Fruit fly (Drosophila melanogaster) whole organism, embryonic: ENCODE data around the gene Mondo.

Source experiments
- Atf6 ChIP-seq: fragments of 200-800 bp; sonication (Bioruptor generic); IDR thresholded peaks from 2 replicates; pipeline ENCODE4 v1.3.6; 2022; ENCODE audit warnings: missing biosample characterization, missing genetic modification characterization
- Bgb ChIP-seq: fragments of 200-800 bp; sonication (Bioruptor generic); IDR thresholded peaks from 2 replicates; pipeline ENCODE4 v1.3.6; 2022; ENCODE audit warnings: missing biosample characterization, missing genetic modification characterization; ENCODE audit not compliant: partially characterized antibody
- CG10654 ChIP-seq: fragments of 200-800 bp; sonication (Bioruptor generic); optimal IDR thresholded peaks from 2 replicates; lab custom pipeline; 2016; ENCODE audit warnings: missing biosample characterization, missing genetic modification characterization
- CG10979 ChIP-seq: fragments of 200-800 bp; sonication (Bioruptor generic); optimal IDR thresholded peaks from 2 replicates; lab custom pipeline; 2018; ENCODE audit warnings: missing biosample characterization, mild to moderate bottlenecking, missing genetic modification characterization, moderate library complexity
- CG11696 ChIP-seq: fragments of 200-800 bp; sonication (Bioruptor generic); IDR thresholded peaks from 2 replicates; pipeline ENCODE4 v1.3.6; 2022; ENCODE audit warnings: missing biosample characterization, missing genetic modification characterization
- CG1529 ChIP-seq: fragments of 200-800 bp; sonication (Bioruptor generic); optimal IDR thresholded peaks from 3 replicates; lab custom pipeline; 2018; ENCODE audit warnings: missing biosample characterization, missing genetic modification characterization
- CG15514 ChIP-seq: fragments of 200-800 bp; sonication (Bioruptor generic); optimal IDR thresholded peaks from 3 replicates; lab custom pipeline; 2017; ENCODE audit warnings: missing biosample characterization, missing genetic modification characterization, mild to moderate bottlenecking, moderate library complexity, missing genetic modification reagents
- CG15696 ChIP-seq: fragments of 200-800 bp; sonication (Bioruptor generic); optimal IDR thresholded peaks from 2 replicates; lab custom pipeline; 2019; ENCODE audit warnings: missing biosample characterization, mild to moderate bottlenecking, missing genetic modification characterization, moderate library complexity
- CG1602 ChIP-seq: fragments of 200-800 bp; sonication (Bioruptor generic); optimal IDR thresholded peaks from 3 replicates; lab custom pipeline; 2016; ENCODE audit warnings: missing biosample characterization, missing genetic modification characterization
- CG16779 ChIP-seq: fragments of 200-800 bp; sonication (Bioruptor generic); IDR thresholded peaks from 2 replicates; pipeline ENCODE4 v1.3.6; 2022; ENCODE audit warnings: missing biosample characterization, missing genetic modification characterization
- CG16863 ChIP-seq: fragments of 200-800 bp; sonication (Bioruptor generic); optimal IDR thresholded peaks from 3 replicates; lab custom pipeline; 2016; ENCODE audit warnings: missing biosample characterization, missing genetic modification characterization
- CG1832 ChIP-seq: fragments of 200-800 bp; sonication (Bioruptor generic); optimal IDR thresholded peaks from 2 replicates; lab custom pipeline; 2017; ENCODE audit warnings: missing biosample characterization, mild to moderate bottlenecking, missing genetic modification characterization, inconsistent platforms
- CG18764 ChIP-seq: fragments of 200-800 bp; sonication (Bioruptor generic); optimal IDR thresholded peaks from 3 replicates; lab custom pipeline; 2016; ENCODE audit warnings: missing biosample characterization, missing genetic modification characterization
- CG2129 ChIP-seq: fragments of 200-800 bp; sonication (Bioruptor generic); IDR thresholded peaks from 2 replicates; pipeline ENCODE4 v1.3.6; 2022; ENCODE audit warnings: missing biosample characterization, missing genetic modification characterization; ENCODE audit not compliant: partially characterized antibody
- CG2199 ChIP-seq: fragments of 200-800 bp; sonication (Bioruptor generic); IDR thresholded peaks from 3 replicates; pipeline ENCODE4 v1.3.6; 2022; ENCODE audit warnings: missing biosample characterization, missing genetic modification characterization
- CG30020 ChIP-seq: fragments of 200-800 bp; optimal IDR thresholded peaks from 2 replicates; lab custom pipeline; 2019; ENCODE audit warnings: missing biosample characterization, mild to moderate bottlenecking, missing genetic modification characterization, moderate library complexity
- CG4328 ChIP-seq: fragments of 200-800 bp; sonication (Bioruptor generic); optimal IDR thresholded peaks from 3 replicates; lab custom pipeline; 2017; ENCODE audit warnings: missing biosample characterization, missing genetic modification reagents, missing genetic modification characterization
- CG8765 ChIP-seq: fragments of 200-800 bp; sonication (Bioruptor generic); IDR thresholded peaks from 2 replicates; pipeline ENCODE4 v1.3.6; 2022; ENCODE audit warnings: missing biosample characterization, missing genetic modification characterization
- CkIIα-i1 ChIP-seq: fragments of 200-800 bp; sonication (Bioruptor generic); IDR thresholded peaks from 2 replicates; pipeline ENCODE4 v1.3.6; 2022; ENCODE audit warnings: missing biosample characterization, missing genetic modification characterization
- Dek ChIP-seq: fragments of 200-800 bp; sonication (Bioruptor generic); optimal IDR thresholded peaks from 3 replicates; lab custom pipeline; 2019; ENCODE audit warnings: missing biosample characterization, mild to moderate bottlenecking, missing genetic modification characterization, moderate library complexity
- Dll ChIP-seq: fragments of 200-800 bp; sonication (Bioruptor generic); IDR thresholded peaks from 4 replicates; pipeline ENCODE4 v1.3.6; 2022; ENCODE audit warnings: missing biosample characterization, missing genetic modification characterization; ENCODE audit not compliant: partially characterized antibody
- GATAe ChIP-seq: fragments of 200-800 bp; sonication (Bioruptor generic); conservative IDR thresholded peaks from 2 replicates; pipeline ENCODE4 v1.3.6; 2022; ENCODE audit warnings: missing biosample characterization, missing genetic modification characterization
- Hr78 ChIP-seq, 2 experiments: fragments of 200-800 bp in 1 of 2; fragments of >200 bp in 1 of 2; sonication (Bioruptor generic) in 1 of 2; optimal IDR thresholded peaks; 2 replicates each; lab custom pipeline; 2017 to 2019; ENCODE audit warnings: missing biosample characterization in 2 of 2, missing genetic modification characterization in 2 of 2, mild to moderate bottlenecking in 1 of 2, moderate library complexity in 1 of 2
- NFAT ChIP-seq: fragments of 200-800 bp; sonication (Bioruptor generic); IDR thresholded peaks from 2 replicates; pipeline ENCODE4 v1.3.6; 2022; ENCODE audit warnings: missing biosample characterization, missing genetic modification characterization
- Nf-YA ChIP-seq: fragments of 200-800 bp; sonication (Bioruptor generic); IDR thresholded peaks from 2 replicates; pipeline ENCODE4 v1.3.6; 2022; ENCODE audit warnings: missing biosample characterization, missing genetic modification characterization
- Pdp1 ChIP-seq, 2 experiments: fragments of 200-800 bp; sonication (Bioruptor generic); optimal IDR thresholded peaks; 3 replicates each; lab custom pipeline; 2016; ENCODE audit warnings: missing biosample characterization in 2 of 2, missing genetic modification characterization in 2 of 2, mild to moderate bottlenecking in 1 of 2, moderate library complexity in 1 of 2
- Side ChIP-seq: fragments of 200-800 bp; sonication (Bioruptor generic); optimal IDR thresholded peaks from 2 replicates; lab custom pipeline; 2016; ENCODE audit warnings: missing biosample characterization, missing genetic modification characterization
- Sry-δ ChIP-seq: fragments of 200-800 bp; sonication (Bioruptor generic); optimal IDR thresholded peaks from 2 replicates; lab custom pipeline; 2016; ENCODE audit warnings: missing biosample characterization, missing genetic modification characterization
- Xbp1 ChIP-seq: fragments of 200-800 bp; sonication (Bioruptor generic); optimal IDR thresholded peaks from 3 replicates; lab custom pipeline; 2016; ENCODE audit warnings: missing biosample characterization, mild to moderate bottlenecking, missing genetic modification characterization
- ara ChIP-seq: fragments of 200-800 bp; sonication (Bioruptor generic); IDR thresholded peaks from 2 replicates; pipeline ENCODE4 v1.3.6; 2022; ENCODE audit warnings: missing biosample characterization, missing genetic modification characterization
- bab2 ChIP-seq: fragments of 200-800 bp; sonication (Bioruptor generic); optimal IDR thresholded peaks from 2 replicates; lab custom pipeline; 2016; ENCODE audit warnings: missing biosample characterization, missing genetic modification characterization
- chn ChIP-seq: fragments of 200-800 bp; sonication (Bioruptor generic); optimal IDR thresholded peaks from 2 replicates; lab custom pipeline; 2016; ENCODE audit warnings: missing biosample characterization, missing genetic modification characterization
- croc ChIP-seq: fragments of 200-800 bp; sonication (Bioruptor generic); conservative IDR thresholded peaks from 3 replicates; pipeline ENCODE4 v1.3.6; 2022; ENCODE audit warnings: missing biosample characterization, missing genetic modification characterization
- da ChIP-seq: fragments of 200-800 bp; sonication (Bioruptor generic); optimal IDR thresholded peaks from 2 replicates; lab custom pipeline; 2016; ENCODE audit warnings: missing biosample characterization, missing genetic modification characterization
- emc ChIP-seq: fragments of 200-800 bp; sonication (Bioruptor generic); optimal IDR thresholded peaks from 2 replicates; lab custom pipeline; 2016; ENCODE audit warnings: missing biosample characterization, missing genetic modification characterization
- ftz-f1 ChIP-seq: fragments of 200-800 bp; sonication (Bioruptor generic); optimal IDR thresholded peaks from 2 replicates; lab custom pipeline; 2016; ENCODE audit warnings: missing biosample characterization, missing genetic modification characterization
- hth ChIP-seq: fragments of >200 bp; optimal IDR thresholded peaks from 2 replicates; lab custom pipeline; 2017; ENCODE audit warnings: inconsistent platforms
- oc ChIP-seq: fragments of 200-800 bp; sonication (Bioruptor generic); optimal IDR thresholded peaks from 2 replicates; lab custom pipeline; 2018; ENCODE audit warnings: missing biosample characterization, mild to moderate bottlenecking, missing genetic modification characterization, moderate library complexity
- peb ChIP-seq: fragments of 200-800 bp; sonication (Bioruptor generic); IDR thresholded peaks from 2 replicates; pipeline ENCODE4 v1.3.6; 2022; ENCODE audit warnings: missing biosample characterization, missing genetic modification characterization
- phol ChIP-seq: fragments of 200-800 bp; sonication (Bioruptor generic); optimal IDR thresholded peaks from 3 replicates; lab custom pipeline; 2018; ENCODE audit warnings: missing biosample characterization, mild to moderate bottlenecking, missing genetic modification characterization, moderate library complexity
- prd ChIP-seq, 3 experiments: fragments of >200 bp in 2 of 3; fragments of 200-800 bp in 1 of 3; sonication (Bioruptor generic) in 1 of 3; optimal IDR thresholded peaks in 2 of 3; IDR thresholded peaks in 1 of 3; 2 replicates in 2 of 3; 3 replicates in 1 of 3; pipeline versions ENCODE4 v1.3.6 to Lab custom; 2017 to 2022; ENCODE audit warnings: missing biosample characterization in 1 of 3, missing genetic modification characterization in 1 of 3
- rib ChIP-seq: fragments of 200-800 bp; sonication (Bioruptor generic); IDR thresholded peaks from 2 replicates; pipeline ENCODE4 v1.3.6; 2022; ENCODE audit warnings: missing biosample characterization, missing genetic modification characterization
- scrt ChIP-seq: fragments of 200-800 bp; sonication (Bioruptor generic); optimal IDR thresholded peaks from 2 replicates; lab custom pipeline; 2018; ENCODE audit warnings: missing biosample characterization, mild to moderate bottlenecking, missing genetic modification characterization, moderate library complexity
- sima ChIP-seq: fragments of 200-800 bp; sonication (Bioruptor generic); optimal IDR thresholded peaks from 2 replicates; lab custom pipeline; 2016; ENCODE audit warnings: missing biosample characterization, missing genetic modification characterization
- sug ChIP-seq: fragments of 200-800 bp; optimal IDR thresholded peaks from 2 replicates; lab custom pipeline; 2019; ENCODE audit warnings: missing biosample characterization, mild to moderate bottlenecking, missing genetic modification characterization, moderate library complexity
- tx ChIP-seq: fragments of 200-800 bp; sonication (Bioruptor generic); optimal IDR thresholded peaks from 2 replicates; lab custom pipeline; 2016; ENCODE audit warnings: missing biosample characterization, missing genetic modification characterization
- unc-4 ChIP-seq: fragments of 200-800 bp; sonication (Bioruptor generic); IDR thresholded peaks from 2 replicates; pipeline ENCODE4 v1.3.6; 2022; ENCODE audit warnings: missing biosample characterization, missing genetic modification characterization; ENCODE audit not compliant: partially characterized antibody
- usp ChIP-seq: fragments of >200 bp; optimal IDR thresholded peaks from 2 replicates; lab custom pipeline; 2017; ENCODE audit warnings: missing biosample characterization, missing genetic modification characterization
- wek ChIP-seq: fragments of 200-800 bp; sonication (Bioruptor generic); optimal IDR thresholded peaks from 3 replicates; lab custom pipeline; 2018; ENCODE audit warnings: missing biosample characterization, mild to moderate bottlenecking, missing genetic modification characterization, moderate library complexity
- yki ChIP-seq: fragments of >200 bp; optimal IDR thresholded peaks from 3 replicates; lab custom pipeline; 2018
- z ChIP-seq: fragments of 200-800 bp; sonication (Bioruptor generic); IDR thresholded peaks from 3 replicates; pipeline ENCODE4 v1.3.6; 2022; ENCODE audit warnings: missing biosample characterization, missing genetic modification characterization
- zfh1 ChIP-seq: fragments of 200-800 bp; sonication (Bioruptor generic); IDR thresholded peaks from 3 replicates; pipeline ENCODE4 v1.3.6; 2022; ENCODE audit warnings: missing biosample characterization, missing genetic modification characterization

Mondo gene

dm6 chr2L:21329353-21329752 is 19.5 kb upstream of the Mondo start (continued):
- TF ChIP-seq Atf6 (GFP tag; lab: Robert Waterston, UW) (no peak), Dll (GFP tag; lab: Robert Waterston, UW) (no peak), croc (GFP tag; lab: Robert Waterston, UW) (no peak), yki (no peak), Side (GFP tag; lab: Kevin White, UChicago) (no peak), oc (tag; lab: Kevin White, UChicago) (peak; percentile 21), CG8765 (GFP tag; lab: Robert Waterston, UW) (no peak), CkIIα-i1 (GFP tag; lab: Robert Waterston, UW) (no peak), peb (GFP tag; lab: Robert Waterston, UW) (no peak), prd (optimal IDR thresholded peaks at IDR 0.05; lab: Kevin White, UChicago) (no peak), prd (GFP tag; IDR thresholded peaks at IDR 0.05; lab: Robert Waterston, UW) (no peak), CG11696 (no peak), CG18764 (GFP tag; lab: Kevin White, UChicago) (no peak), CG10979 (tag; lab: Kevin White, UChicago) (no peak), CG4328 (GFP tag; lab: Kevin White, UChicago) (no peak), hth (no peak), CG2129 (GFP tag; lab: Robert Waterston, UW) (no peak), emc (GFP tag; lab: Kevin White, UChicago) (no peak), bab2 (no peak), zfh1 (GFP tag; lab: Robert Waterston, UW) (no peak), CG16863 (GFP tag; lab: Kevin White, UChicago) (no peak), usp (no peak), Bgb (GFP tag; lab: Robert Waterston, UW) (no peak), tx (GFP tag; lab: Kevin White, UChicago) (no peak), Sry-δ (GFP tag; lab: Kevin White, UChicago) (no peak), CG10654 (GFP tag; lab: Kevin White, UChicago) (no peak), CG30020 (tag; lab: Kevin White, UChicago) (no peak), Hr78 (GFP tag; optimal IDR thresholded peaks at IDR 0.05; lab: Kevin White, UChicago) (no peak), da (GFP tag; lab: Kevin White, UChicago) (no peak), rib (GFP tag; lab: Robert Waterston, UW) (no peak), wek (GFP tag; lab: Kevin White, UChicago) (peak; percentile 22), chn (GFP tag; lab: Kevin White, UChicago) (no peak), GATAe (GFP tag; lab: Robert Waterston, UW) (peak; percentile 73), CG1832 (GFP tag; lab: Kevin White, UChicago) (no peak), CG2199 (GFP tag; lab: Robert Waterston, UW) (peak; percentile 79; the same call in 2 of the 3 replicates), CG1602 (GFP tag; lab: Kevin White, UChicago) (no peak), sug (tag; lab: Kevin White, UChicago) (no peak), Nf-YA (GFP tag; lab: Robert Waterston, UW) (no peak), scrt (GFP tag; lab: Kevin White, UChicago) (no peak), CG1529 (no peak), ftz-f1 (GFP tag; lab: Kevin White, UChicago) (no peak), CG16779 (GFP tag; lab: Robert Waterston, UW) (no peak), CG15514 (GFP tag; lab: Kevin White, UChicago) (no peak), CG15696 (tag; lab: Kevin White, UChicago) (no peak), Pdp1 (GFP tag; optimal IDR thresholded peaks at IDR 0.05; lab: Kevin White, UChicago) (no peak), unc-4 (GFP tag; lab: Robert Waterston, UW) (no peak), phol (tag; lab: Kevin White, UChicago) (no peak), Dek (tag; lab: Kevin White, UChicago) (no peak), NFAT (GFP tag; lab: Robert Waterston, UW) (no peak), ara (GFP tag; lab: Robert Waterston, UW) (no peak), sima (GFP tag; lab: Kevin White, UChicago) (no peak), z (GFP tag; lab: Robert Waterston, UW) (peak; percentile 66; the same call in 1 of the 3 replicates), Xbp1 (GFP tag; lab: Kevin White, UChicago) (no peak)
